Worm (Caenorhabditis elegans): Measurements from ENCODE around the gene Y32F6B.1.

DNA sequence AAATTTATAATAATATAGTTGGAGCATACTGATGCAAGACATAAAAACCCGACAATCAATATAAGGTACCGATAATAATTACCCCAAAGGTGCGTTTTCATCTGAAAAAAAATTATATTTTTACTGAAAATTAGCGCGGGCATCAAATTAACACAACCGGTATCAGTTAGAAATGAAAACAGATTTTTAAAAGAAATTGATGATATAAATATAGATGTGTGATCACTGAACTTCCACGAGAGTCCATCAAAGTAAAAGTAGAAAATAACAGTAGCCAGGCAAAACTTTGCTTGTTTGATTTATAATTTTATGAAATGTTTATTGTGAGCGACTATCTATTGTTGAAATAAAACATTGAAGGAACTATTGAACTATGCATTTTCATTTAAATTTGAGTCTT lies 16.8 kb upstream of the Y32F6B.1 start, which contains the start of gene C35A5.3:
- TF ChIP-seq flt-1 (GFP tag; IDR thresholded peaks at IDR 0.05) (no peak), tab-1 (GFP tag; IDR thresholded peaks at IDR 0.05) (no peak)
